Worm (Caenorhabditis elegans) whole organism, L2 larva: ENCODE results near the gene mob-3.

ENCODE experiments used
- C34F6.9 ChIP-seq: fragments of 150-350 bp; optimal IDR thresholded peaks from 2 replicates; lab custom pipeline; 2014; ENCODE audit warnings: missing biosample characterization, missing genetic modification characterization
- F13H6.1 ChIP-seq: sonication (generic microtip); optimal IDR thresholded peaks from 2 replicates; lab custom pipeline; 2016; ENCODE audit warnings: missing genetic modification characterization, missing compliant biosample characterization
- R02D3.7 ChIP-seq: fragments of 150-350 bp; optimal IDR thresholded peaks from 2 replicates; lab custom pipeline; 2014; ENCODE audit warnings: missing biosample characterization, missing genetic modification characterization
- Y55F3AM.14 ChIP-seq: fragments of 200-800 bp; sonication (Bioruptor generic); optimal IDR thresholded peaks from 2 replicates; lab custom pipeline; 2018; ENCODE audit warnings: mild to moderate bottlenecking, missing genetic modification characterization, missing compliant biosample characterization
- ZK546.5 ChIP-seq: sonication (generic microtip); optimal IDR thresholded peaks from 2 replicates; lab custom pipeline; 2017; ENCODE audit warnings: missing biosample characterization, missing genetic modification characterization
- ama-1 ChIP-seq: fragments of 150-350 bp; optimal IDR thresholded peaks from 2 replicates; lab custom pipeline; 2018; ENCODE audit warnings: inconsistent platforms
- ceh-16 ChIP-seq: fragments of 150-350 bp; optimal IDR thresholded peaks from 2 replicates; lab custom pipeline; 2014; ENCODE audit warnings: missing biosample characterization, missing genetic modification characterization
- crh-2 ChIP-seq: sonication (generic microtip); optimal IDR thresholded peaks from 2 replicates; lab custom pipeline; 2017; ENCODE audit warnings: missing biosample characterization, missing genetic modification characterization
- dmd-4 ChIP-seq: sonication (generic microtip); optimal IDR thresholded peaks from 2 replicates; lab custom pipeline; 2017; ENCODE audit warnings: missing biosample characterization, missing genetic modification characterization
- elt-1 ChIP-seq: fragments of 150-350 bp; optimal IDR thresholded peaks from 2 replicates; lab custom pipeline; 2014; ENCODE audit warnings: missing biosample characterization, missing genetic modification characterization
- elt-3 ChIP-seq: sonication (generic microtip); optimal IDR thresholded peaks from 2 replicates; lab custom pipeline; 2017; ENCODE audit warnings: missing biosample characterization, missing genetic modification characterization
- fos-1 ChIP-seq: fragments of 150-350 bp; optimal IDR thresholded peaks from 2 replicates; lab custom pipeline; 2014; ENCODE audit warnings: missing biosample characterization, missing genetic modification characterization
- lin-11 ChIP-seq: fragments of 150-350 bp; sonication (generic microtip); optimal IDR thresholded peaks from 2 replicates; lab custom pipeline; 2014; ENCODE audit warnings: missing biosample characterization, missing genetic modification characterization, inconsistent platforms, mixed read lengths
- lin-13 ChIP-seq: fragments of 150-350 bp; optimal IDR thresholded peaks from 2 replicates; lab custom pipeline; 2014; ENCODE audit warnings: missing biosample characterization, missing genetic modification reagents, missing genetic modification characterization
- lsy-2 ChIP-seq, 2 experiments: fragments of 150-350 bp in 1 of 2; sonication (generic microtip) in 1 of 2; optimal IDR thresholded peaks; 2 replicates each; lab custom pipeline; 2014 to 2017; ENCODE audit warnings: missing biosample characterization in 2 of 2, missing genetic modification characterization in 2 of 2
- mab-5 ChIP-seq: fragments of 150-350 bp; optimal IDR thresholded peaks from 2 replicates; lab custom pipeline; 2014; ENCODE audit warnings: missing biosample characterization, missing genetic modification characterization
- mbf-1 ChIP-seq: sonication (generic microtip); optimal IDR thresholded peaks from 2 replicates; lab custom pipeline; 2017; ENCODE audit warnings: missing biosample characterization, missing genetic modification characterization
- nhr-10 ChIP-seq: sonication (generic microtip); optimal IDR thresholded peaks from 2 replicates; lab custom pipeline; 2017; ENCODE audit warnings: missing biosample characterization, missing genetic modification characterization
- nhr-11 ChIP-seq: fragments of 150-350 bp; optimal IDR thresholded peaks from 2 replicates; lab custom pipeline; 2014; ENCODE audit warnings: missing biosample characterization, missing genetic modification characterization
- nhr-12 ChIP-seq: fragments of 150-350 bp; optimal IDR thresholded peaks from 2 replicates; lab custom pipeline; 2014; ENCODE audit warnings: missing biosample characterization, missing genetic modification characterization
- nhr-129 ChIP-seq: fragments of 150-350 bp; optimal IDR thresholded peaks from 2 replicates; lab custom pipeline; 2014; ENCODE audit warnings: missing biosample characterization, missing genetic modification characterization
- nhr-21 ChIP-seq: fragments of 150-350 bp; optimal IDR thresholded peaks from 2 replicates; lab custom pipeline; 2014; ENCODE audit warnings: missing biosample characterization, missing genetic modification characterization
- nhr-23 ChIP-seq: fragments of 150-350 bp; optimal IDR thresholded peaks from 2 replicates; lab custom pipeline; 2014; ENCODE audit warnings: missing biosample characterization, missing genetic modification reagents, missing genetic modification characterization
- nhr-237 ChIP-seq: fragments of 150-350 bp; optimal IDR thresholded peaks from 2 replicates; lab custom pipeline; 2014; ENCODE audit warnings: missing biosample characterization, missing genetic modification characterization
- nhr-6 ChIP-seq: fragments of 150-350 bp; optimal IDR thresholded peaks from 2 replicates; lab custom pipeline; 2014; ENCODE audit warnings: missing biosample characterization, missing genetic modification characterization
- peb-1 ChIP-seq: fragments of 150-350 bp; optimal IDR thresholded peaks from 2 replicates; lab custom pipeline; 2014; ENCODE audit warnings: missing biosample characterization, missing genetic modification characterization
- sem-4 ChIP-seq: fragments of 150-350 bp; optimal IDR thresholded peaks from 2 replicates; lab custom pipeline; 2014; ENCODE audit warnings: missing biosample characterization, missing genetic modification reagents, missing genetic modification characterization
- skn-1 ChIP-seq: sonication (generic microtip); optimal IDR thresholded peaks from 2 replicates; lab custom pipeline; 2017; ENCODE audit warnings: missing biosample characterization, missing genetic modification characterization
- sma-3 ChIP-seq: sonication (generic microtip); optimal IDR thresholded peaks from 2 replicates; lab custom pipeline; 2016; ENCODE audit warnings: missing genetic modification reagents, missing genetic modification characterization, missing compliant biosample characterization
- sma-9 ChIP-seq, 2 experiments: fragments of 150-350 bp in 1 of 2; sonication (generic microtip) in 1 of 2; optimal IDR thresholded peaks; 2 replicates each; lab custom pipeline; 2014 to 2016; ENCODE audit warnings: missing genetic modification characterization in 2 of 2, mild to moderate bottlenecking in 1 of 2, missing biosample characterization in 1 of 2, missing compliant biosample characterization in 1 of 2, missing genetic modification reagents in 1 of 2, moderate library complexity in 1 of 2
- snpc-4 ChIP-seq: fragments of 150-350 bp; optimal IDR thresholded peaks from 2 replicates; lab custom pipeline; 2014; ENCODE audit warnings: missing biosample characterization, missing genetic modification characterization
- unc-39 ChIP-seq: fragments of 150-350 bp; optimal IDR thresholded peaks from 2 replicates; lab custom pipeline; 2014; ENCODE audit warnings: missing biosample characterization, missing genetic modification characterization
- unc-62 ChIP-seq: fragments of 150-350 bp; optimal IDR thresholded peaks from 2 replicates; lab custom pipeline; 2014; ENCODE audit warnings: missing biosample characterization, missing genetic modification reagents, missing genetic modification characterization
- zag-1 ChIP-seq: fragments of 150-350 bp; optimal IDR thresholded peaks from 2 replicates; lab custom pipeline; 2014; ENCODE audit warnings: missing biosample characterization, missing genetic modification characterization
- ztf-1 ChIP-seq: fragments of 200-800 bp; sonication (Bioruptor generic); conservative IDR thresholded peaks from 2 replicates; pipeline ENCODE4 v1.3.6; 2022; ENCODE audit warnings: missing genetic modification characterization, missing compliant biosample characterization
- ztf-4 ChIP-seq: fragments of 150-350 bp; optimal IDR thresholded peaks from 2 replicates; lab custom pipeline; 2014; ENCODE audit warnings: missing biosample characterization, missing genetic modification characterization

mob-3 gene

ce11 chrIV:7388843-7389242 is at the start of gene mob-3:
TSS of gene mob-3 (minus strand) at chrIV:7388943.
- TF ChIP-seq peb-1 (tag; lab: Kevin White, UChicago) = no peak
- no peak for TF ChIP-seq lin-13 (GFP tag; lab: Kevin White, UChicago)
- TF ChIP-seq fos-1 (tag; lab: Kevin White, UChicago) = no peak
- no peak for TF ChIP-seq nhr-237
- no peak for TF ChIP-seq nhr-129 (tag; lab: Kevin White, UChicago)
- TF ChIP-seq crh-2 (tag; lab: Kevin White, UChicago) = no peak
- no peak for TF ChIP-seq elt-1
- no peak for TF ChIP-seq elt-3 (tag; lab: Kevin White, UChicago)
- no peak for TF ChIP-seq nhr-11
- no peak for TF ChIP-seq mbf-1 (tag; lab: Kevin White, UChicago)
- no peak for TF ChIP-seq skn-1 (tag; lab: Kevin White, UChicago)
- no peak for TF ChIP-seq nhr-6
- no peak for TF ChIP-seq dmd-4
- no peak for TF ChIP-seq F13H6.1
- TF ChIP-seq nhr-23 (tag; lab: Kevin White, UChicago) = no peak
- TF ChIP-seq snpc-4 (tag; lab: Kevin White, UChicago) = no peak
- no peak for TF ChIP-seq Y55F3AM.14
- no peak for TF ChIP-seq zag-1 (tag; lab: Kevin White, UChicago)

- TF ChIP-seq sem-4 (tag; lab: Kevin White, UChicago) = no peak
- TF ChIP-seq C34F6.9 = no peak
- TF ChIP-seq ztf-1 (GFP tag; lab: Robert Waterston, UW) = no peak
- TF ChIP-seq elt-1 = no peak
- TF ChIP-seq ztf-4 (tag; lab: Kevin White, UChicago) = no peak
- no peak for TF ChIP-seq nhr-23 (tag; lab: Kevin White, UChicago)
- TF ChIP-seq nhr-6 = no peak
- TF ChIP-seq peb-1 (tag; lab: Kevin White, UChicago) = no peak
- no peak for TF ChIP-seq zag-1 (tag; lab: Kevin White, UChicago)
- TF ChIP-seq nhr-21 (tag; lab: Kevin White, UChicago) = no peak
- no peak for TF ChIP-seq unc-62 (GFP tag; lab: Kevin White, UChicago)
- TF ChIP-seq F13H6.1 = no peak
- TF ChIP-seq ZK546.5 (tag; lab: Kevin White, UChicago) = no peak
- no peak for TF ChIP-seq nhr-11
- TF ChIP-seq elt-3 (tag; lab: Kevin White, UChicago) = no peak
- no peak for TF ChIP-seq ama-1
- no peak for TF ChIP-seq mbf-1 (tag; lab: Kevin White, UChicago)
- no peak for TF ChIP-seq nhr-12
These were observed 45.1 kb upstream of the mob-3 start, which contains the start of gene B0496.11 for ce11 chrIV:7433858-7434257. TSS of gene B0496.11 (minus strand) at chrIV:7433958.

- TF ChIP-seq F13H6.1 (peak; percentile 37), nhr-129 (tag; lab: Kevin White, UChicago) (peak; percentile 32), elt-3 (tag; lab: Kevin White, UChicago) (no peak), nhr-21 (tag; lab: Kevin White, UChicago) (no peak), mab-5 (tag; lab: Kevin White, UChicago) (peak; percentile 27), sma-9 (GFP tag; optimal IDR thresholded peaks at IDR 0.05; lab: Kevin White, UChicago) (peak; percentile 40), sma-9 (tag; optimal IDR thresholded peaks at IDR 0.05; lab: Kevin White, UChicago) (no peak)
- TF ChIP-seq, all 48 proteins: peak for 4
These were observed 40.3 kb upstream of the mob-3 start for ce11 chrIV:7428998-7429397.

ce11 chrIV:7428347-7428746 is 39.6 kb upstream of the mob-3 start:
- no peak for TF ChIP-seq mbf-1 (tag; lab: Kevin White, UChicago)
- no peak for TF ChIP-seq nhr-10 (tag; lab: Kevin White, UChicago)
- TF ChIP-seq ztf-1 (GFP tag; lab: Robert Waterston, UW) = no peak
- TF ChIP-seq elt-3 (tag; lab: Kevin White, UChicago) = no peak
- TF ChIP-seq R02D3.7 = no peak
- TF ChIP-seq lsy-2 (tag; optimal IDR thresholded peaks at IDR 0.05; lab: Kevin White, UChicago) = peak in 1 of 2 experiments; percentile 8
- no peak for TF ChIP-seq mab-5 (tag; lab: Kevin White, UChicago)
- TF ChIP-seq ceh-16 (tag; lab: Kevin White, UChicago) = no peak
- no peak for TF ChIP-seq ZK546.5 (tag; lab: Kevin White, UChicago)
- no peak for TF ChIP-seq sma-9 (GFP tag; optimal IDR thresholded peaks at IDR 0.05; lab: Kevin White, UChicago)
- TF ChIP-seq sma-9 (tag; optimal IDR thresholded peaks at IDR 0.05; lab: Kevin White, UChicago) = no peak
- TF ChIP-seq unc-39 (tag; lab: Kevin White, UChicago) = no peak
- TF ChIP-seq nhr-129 (tag; lab: Kevin White, UChicago) = peak; percentile 19
- TF ChIP-seq lin-11 (tag; lab: Kevin White, UChicago) = no peak
- TF ChIP-seq nhr-21 (tag; lab: Kevin White, UChicago) = no peak
- TF ChIP-seq sma-3 (GFP tag; lab: Kevin White, UChicago) = no peak
